Fruit fly (Drosophila melanogaster) whole organism, embryonic: Measurements from ENCODE around the gene kdn.

ENCODE experiments used
- CG15514 ChIP-seq: fragments of 200-800 bp; sonication (Bioruptor generic); optimal IDR thresholded peaks from 3 replicates; lab custom pipeline; 2017; ENCODE audit warnings: missing biosample characterization, missing genetic modification characterization, mild to moderate bottlenecking, moderate library complexity, missing genetic modification reagents
- CG16813 ChIP-seq: fragments of 200-800 bp; sonication (Bioruptor generic); IDR thresholded peaks from 3 replicates; pipeline ENCODE4 v1.3.6; 2022; ENCODE audit warnings: missing biosample characterization, missing genetic modification characterization; ENCODE audit not compliant: partially characterized antibody
- CG4617 ChIP-seq: fragments of 200-800 bp; sonication (Bioruptor generic); optimal IDR thresholded peaks from 3 replicates; lab custom pipeline; 2016; ENCODE audit warnings: missing biosample characterization, missing genetic modification characterization, borderline replicate concordance
- Doc3 ChIP-seq: fragments of 200-800 bp; sonication (Bioruptor generic); IDR thresholded peaks from 3 replicates; pipeline ENCODE4 v1.3.6; 2022; ENCODE audit warnings: missing biosample characterization, missing genetic modification characterization; ENCODE audit not compliant: partially characterized antibody
- HLHmδ ChIP-seq: fragments of 200-800 bp; sonication (Bioruptor generic); optimal IDR thresholded peaks from 2 replicates; lab custom pipeline; 2018; ENCODE audit warnings: missing biosample characterization, mild to moderate bottlenecking, missing genetic modification characterization, moderate library complexity
- chif ChIP-seq, 2 experiments: fragments of 200-800 bp; sonication (Bioruptor generic); optimal IDR thresholded peaks; 3 replicates each; lab custom pipeline; 2016; ENCODE audit warnings: missing biosample characterization in 2 of 2, missing genetic modification characterization in 2 of 2
- crp ChIP-seq, 2 experiments: fragments of 200-800 bp; sonication (Bioruptor generic); optimal IDR thresholded peaks; 2 replicates in 1 of 2; 3 replicates in 1 of 2; lab custom pipeline; 2017; ENCODE audit warnings: missing biosample characterization in 2 of 2, missing genetic modification characterization in 2 of 2, mild to moderate bottlenecking in 1 of 2, moderate library complexity in 1 of 2
- insv ChIP-seq, 2 experiments: fragments of 200-800 bp; sonication (Bioruptor generic); optimal IDR thresholded peaks; 3 replicates each; lab custom pipeline; 2016 to 2018; ENCODE audit warnings: missing biosample characterization in 2 of 2, missing genetic modification characterization in 2 of 2
- knrl ChIP-seq: fragments of 200-800 bp; sonication (Bioruptor generic); IDR thresholded peaks from 3 replicates; pipeline ENCODE4 v1.3.6; 2022; ENCODE audit warnings: missing biosample characterization, missing genetic modification characterization; ENCODE audit not compliant: partially characterized antibody
- tll ChIP-seq, 2 experiments: fragments of 200-800 bp in 1 of 2; fragments of >200 bp in 1 of 2; sonication (Bioruptor generic) in 1 of 2; optimal IDR thresholded peaks; 2 replicates each; lab custom pipeline; 2017 to 2019; ENCODE audit warnings: missing biosample characterization in 2 of 2, missing genetic modification characterization in 2 of 2, mild to moderate bottlenecking in 1 of 2, moderate library complexity in 1 of 2

- TF ChIP-seq HLHmδ (GFP tag; lab: Kevin White, UChicago), result no peak
- TF ChIP-seq knrl (GFP tag; lab: Robert Waterston, UW), result no peak
- TF ChIP-seq CG4617 (GFP tag; lab: Kevin White, UChicago), result no peak
- TF ChIP-seq Doc3 (GFP tag; lab: Robert Waterston, UW), result no peak
- TF ChIP-seq chif (GFP tag; optimal IDR thresholded peaks at IDR 0.05; lab: Kevin White, UChicago), result no peak
- no peak for TF ChIP-seq CG16813 (GFP tag; lab: Robert Waterston, UW)
- TF ChIP-seq CG15514 (GFP tag; lab: Kevin White, UChicago), result no peak
- TF ChIP-seq crp (GFP tag; optimal IDR thresholded peaks at IDR 0.05; lab: Kevin White, UChicago), result no peak
- no peak for TF ChIP-seq insv (GFP tag; optimal IDR thresholded peaks at IDR 0.05; lab: Kevin White, UChicago)
- TF ChIP-seq tll (GFP tag; optimal IDR thresholded peaks at IDR 0.05; lab: Kevin White, UChicago), result no peak
Measured at dm6 chrX:6352769-6353612, 2.6 kb downstream of the kdn start.
